Worm (Caenorhabditis elegans) whole organism, L1 larva: ENCODE data around the gene ZK662.2.
A peak's percentile ranks its signal among the peaks of the same experiment; 100 is the strongest.

ENCODE experiments used
- C34B4.2 ChIP-seq: sonication (generic microtip); optimal IDR thresholded peaks from 2 replicates; lab custom pipeline; 2017; ENCODE audit warnings: mild to moderate bottlenecking, missing genetic modification characterization, missing compliant biosample characterization
- F16B12.6 ChIP-seq: fragments of 150-350 bp; optimal IDR thresholded peaks from 2 replicates; lab custom pipeline; 2014; ENCODE audit warnings: missing biosample characterization, missing genetic modification characterization
- alr-1 ChIP-seq: fragments of 200-800 bp; sonication (Bioruptor generic); optimal IDR thresholded peaks from 2 replicates; lab custom pipeline; 2018; ENCODE audit warnings: borderline replicate concordance, mild to moderate bottlenecking, missing genetic modification characterization, missing compliant biosample characterization
- aly-2 ChIP-seq: fragments of 150-350 bp; optimal IDR thresholded peaks from 2 replicates; lab custom pipeline; 2014; ENCODE audit warnings: missing biosample characterization, missing genetic modification characterization
- ama-1 ChIP-seq: fragments of 150-350 bp; optimal IDR thresholded peaks from 2 replicates; lab custom pipeline; 2014
- blmp-1 ChIP-seq: fragments of 150-350 bp; optimal IDR thresholded peaks from 2 replicates; lab custom pipeline; 2014; ENCODE audit warnings: missing biosample characterization, missing genetic modification characterization
- ceh-63 ChIP-seq: fragments of 200-800 bp; sonication (Bioruptor generic); optimal IDR thresholded peaks from 2 replicates; lab custom pipeline; 2018; ENCODE audit warnings: mild to moderate bottlenecking, missing genetic modification characterization, missing compliant biosample characterization
- ceh-88 ChIP-seq: fragments of 200-800 bp; sonication (Bioruptor generic); IDR thresholded peaks from 2 replicates; pipeline ENCODE4 v1.3.6; 2022; ENCODE audit warnings: missing genetic modification characterization, missing compliant biosample characterization
- ces-1 ChIP-seq: fragments of 150-350 bp; optimal IDR thresholded peaks from 2 replicates; lab custom pipeline; 2014; ENCODE audit warnings: missing biosample characterization, missing genetic modification reagents, missing genetic modification characterization
- dpl-1 ChIP-seq, 3 experiments: fragments of 150-350 bp in 2 of 3; sonication (generic microtip) in 1 of 3; optimal IDR thresholded peaks; 2 replicates each; lab custom pipeline; 2014 to 2017; ENCODE audit warnings: missing biosample characterization in 3 of 3, missing genetic modification characterization in 3 of 3, missing genetic modification reagents in 3 of 3
- dsc-1 ChIP-seq: sonication (generic microtip); optimal IDR thresholded peaks from 2 replicates; lab custom pipeline; 2016; ENCODE audit warnings: mild to moderate bottlenecking, missing genetic modification characterization, missing compliant biosample characterization
- efl-1 ChIP-seq, 4 experiments: fragments of 150-350 bp; optimal IDR thresholded peaks in 3 of 4; peaks in 1 of 4; 1 replicate in 1 of 4; 2 replicates in 3 of 4; lab custom pipeline; 2014; ENCODE audit warnings: missing biosample characterization in 2 of 4, missing genetic modification characterization in 2 of 4, missing genetic modification reagents in 2 of 4
- elt-2 ChIP-seq: sonication (generic microtip); optimal IDR thresholded peaks from 2 replicates; lab custom pipeline; 2016; ENCODE audit warnings: missing genetic modification characterization, mild to moderate bottlenecking, inconsistent platforms, missing compliant biosample characterization, missing genetic modification reagents
- elt-3 ChIP-seq, 6 experiments: fragments of 150-350 bp in 1 of 6; sonication (generic microtip); optimal IDR thresholded peaks; 2 replicates each; lab custom pipeline; 2017 to 2018; ENCODE audit warnings: missing biosample characterization in 6 of 6, missing genetic modification characterization in 6 of 6, inconsistent platforms in 1 of 6
- fkh-10 ChIP-seq: sonication (generic microtip); optimal IDR thresholded peaks from 2 replicates; lab custom pipeline; 2017; ENCODE audit warnings: missing biosample characterization, missing genetic modification reagents, missing genetic modification characterization
- fkh-4 ChIP-seq: sonication (generic microtip); optimal IDR thresholded peaks from 2 replicates; lab custom pipeline; 2016; ENCODE audit warnings: missing compliant biosample characterization, missing genetic modification characterization, borderline replicate concordance
- fkh-8 ChIP-seq: sonication (generic microtip); optimal IDR thresholded peaks from 2 replicates; lab custom pipeline; 2016; ENCODE audit warnings: mild to moderate bottlenecking, missing genetic modification characterization, missing compliant biosample characterization
- hlh-4 ChIP-seq: sonication (generic microtip); optimal IDR thresholded peaks from 2 replicates; lab custom pipeline; 2016; ENCODE audit warnings: mild to moderate bottlenecking, missing genetic modification characterization, missing compliant biosample characterization
- isw-1 ChIP-seq: fragments of 200-800 bp; sonication (Bioruptor generic); IDR thresholded peaks from 2 replicates; pipeline ENCODE4 v1.3.6; 2022; ENCODE audit warnings: missing genetic modification characterization, missing compliant biosample characterization
- lin-13 ChIP-seq: fragments of 150-350 bp; optimal IDR thresholded peaks from 2 replicates; lab custom pipeline; 2014; ENCODE audit warnings: missing biosample characterization, missing genetic modification reagents, missing genetic modification characterization
- lin-14 ChIP-seq: fragments of 200-800 bp; sonication (Bioruptor generic); optimal IDR thresholded peaks from 2 replicates; lab custom pipeline; 2018; ENCODE audit warnings: mild to moderate bottlenecking, missing genetic modification characterization, moderate library complexity, missing compliant biosample characterization
- lin-15B ChIP-seq: fragments of 150-350 bp; sonication (generic microtip); optimal IDR thresholded peaks from 3 replicates; lab custom pipeline; 2014; ENCODE audit warnings: missing biosample characterization, missing genetic modification characterization
- lin-35 ChIP-seq, 2 experiments: fragments of 150-350 bp; optimal IDR thresholded peaks; 2 replicates each; lab custom pipeline; 2014; ENCODE audit warnings: missing biosample characterization in 2 of 2, missing genetic modification characterization in 2 of 2, missing genetic modification reagents in 2 of 2
- lsy-2 ChIP-seq, 2 experiments: fragments of 150-350 bp; optimal IDR thresholded peaks; 2 replicates each; lab custom pipeline; 2014; ENCODE audit warnings: missing biosample characterization in 2 of 2, missing genetic modification characterization in 2 of 2
- mab-9 ChIP-seq: fragments of 200-800 bp; sonication (Bioruptor generic); IDR thresholded peaks from 2 replicates; pipeline ENCODE4 v1.3.6; 2022; ENCODE audit warnings: missing genetic modification reagents, missing genetic modification characterization, missing compliant biosample characterization
- mep-1 ChIP-seq: fragments of 150-350 bp; optimal IDR thresholded peaks from 2 replicates; lab custom pipeline; 2014; ENCODE audit warnings: missing biosample characterization, missing genetic modification characterization
- nhr-20 ChIP-seq: sonication (generic microtip); optimal IDR thresholded peaks from 2 replicates; lab custom pipeline; 2016; ENCODE audit warnings: mild to moderate bottlenecking, missing genetic modification characterization, missing compliant biosample characterization
- nhr-28 ChIP-seq: fragments of 150-350 bp; optimal IDR thresholded peaks from 2 replicates; lab custom pipeline; 2014; ENCODE audit warnings: missing biosample characterization, missing genetic modification characterization
- nhr-47 ChIP-seq: sonication (generic microtip); optimal IDR thresholded peaks from 2 replicates; lab custom pipeline; 2016; ENCODE audit warnings: mild to moderate bottlenecking, missing genetic modification characterization, moderate library complexity, missing compliant biosample characterization
- nhr-76 ChIP-seq: sonication (generic microtip); optimal IDR thresholded peaks from 2 replicates; lab custom pipeline; 2017; ENCODE audit warnings: missing biosample characterization, missing genetic modification characterization
- nhr-77 ChIP-seq: fragments of 150-350 bp; optimal IDR thresholded peaks from 2 replicates; lab custom pipeline; 2014; ENCODE audit warnings: missing biosample characterization, missing genetic modification characterization
- nhr-84 ChIP-seq: sonication (generic microtip); optimal IDR thresholded peaks from 2 replicates; lab custom pipeline; 2017; ENCODE audit warnings: missing biosample characterization, missing genetic modification characterization
- nhr-85 ChIP-seq: sonication (generic microtip); peaks from one replicate; lab custom pipeline; 2016; ENCODE audit warnings: missing genetic modification characterization, inconsistent platforms, missing compliant biosample characterization
- pqm-1 ChIP-seq: sonication (generic microtip); optimal IDR thresholded peaks from 3 replicates; lab custom pipeline; 2017; ENCODE audit warnings: missing biosample characterization, missing genetic modification characterization
- rnt-1 ChIP-seq: sonication (generic microtip); optimal IDR thresholded peaks from 2 replicates; lab custom pipeline; 2016; ENCODE audit warnings: mild to moderate bottlenecking, missing genetic modification characterization, moderate library complexity, missing compliant biosample characterization
- snu-23 ChIP-seq: sonication (generic microtip); optimal IDR thresholded peaks from 2 replicates; lab custom pipeline; 2016; ENCODE audit warnings: missing genetic modification characterization, missing compliant biosample characterization
- sox-4 ChIP-seq: sonication (generic microtip); optimal IDR thresholded peaks from 2 replicates; lab custom pipeline; 2016; ENCODE audit warnings: missing genetic modification characterization, missing compliant biosample characterization
- sptf-1 ChIP-seq: fragments of 150-350 bp; optimal IDR thresholded peaks from 2 replicates; lab custom pipeline; 2014; ENCODE audit warnings: missing biosample characterization, missing genetic modification characterization
- sup-37 ChIP-seq: fragments of 200-800 bp; sonication (Bioruptor generic); optimal IDR thresholded peaks from 2 replicates; lab custom pipeline; 2018; ENCODE audit warnings: mild to moderate bottlenecking, missing genetic modification characterization, missing compliant biosample characterization
- swsn-7 ChIP-seq: sonication (generic microtip); optimal IDR thresholded peaks from 2 replicates; lab custom pipeline; 2016; ENCODE audit warnings: missing genetic modification characterization, missing compliant biosample characterization
- tbx-2 ChIP-seq: sonication (generic microtip); optimal IDR thresholded peaks from 2 replicates; lab custom pipeline; 2016; ENCODE audit warnings: missing genetic modification characterization, missing compliant biosample characterization
- unc-130 ChIP-seq: fragments of 150-350 bp; optimal IDR thresholded peaks from 2 replicates; lab custom pipeline; 2017; ENCODE audit warnings: missing biosample characterization, missing genetic modification characterization, inconsistent platforms
- unc-30 ChIP-seq: sonication (generic microtip); optimal IDR thresholded peaks from 2 replicates; lab custom pipeline; 2017; ENCODE audit warnings: missing biosample characterization, missing genetic modification characterization
- unc-98 ChIP-seq: fragments of 200-800 bp; sonication (Bioruptor generic); IDR thresholded peaks from 2 replicates; pipeline ENCODE4 v1.3.6; 2022; ENCODE audit warnings: missing genetic modification characterization, missing compliant biosample characterization
- zag-1 ChIP-seq: fragments of 150-350 bp; optimal IDR thresholded peaks from 2 replicates; lab custom pipeline; 2014; ENCODE audit warnings: missing biosample characterization, missing genetic modification characterization
- zip-4 ChIP-seq: fragments of 200-800 bp; sonication (Bioruptor generic); optimal IDR thresholded peaks from 2 replicates; lab custom pipeline; 2018; ENCODE audit warnings: mild to moderate bottlenecking, missing genetic modification characterization, moderate library complexity, missing compliant biosample characterization

Gene ZK662.2

ce11 chrX:15736419-15736818 lies 39.9 kb downstream of the ZK662.2 start (continued):
- TF ChIP-seq nhr-28 (tag; lab: Kevin White, UChicago): no peak
- peak in 1 of 2 experiments; percentile 82 for TF ChIP-seq lin-35 (GFP tag; optimal IDR thresholded peaks at IDR 0.05; lab: Kevin White, UChicago)
- TF ChIP-seq sptf-1 (tag; lab: Kevin White, UChicago): no peak
- TF ChIP-seq nhr-85 (tag; lab: Kevin White, UChicago): peak; percentile 87
- no peak for TF ChIP-seq blmp-1 (tag; lab: Kevin White, UChicago)
- peak in 1 of 3 experiments; percentile 10 for TF ChIP-seq dpl-1 (GFP tag; optimal IDR thresholded peaks at IDR 0.05; lab: Kevin White, UChicago)
- peak; percentile 53; the same call in 1 of the 2 replicates for TF ChIP-seq mab-9 (GFP tag; lab: Robert Waterston, UW)
- TF ChIP-seq nhr-76 (tag; lab: Kevin White, UChicago): no peak
- no peak for TF ChIP-seq pqm-1 (tag; lab: Kevin White, UChicago)
- no peak for TF ChIP-seq ces-1 (GFP tag; lab: Kevin White, UChicago)
- TF ChIP-seq swsn-7 (tag; lab: Kevin White, UChicago): peak; percentile 44
- TF ChIP-seq dsc-1 (tag; lab: Kevin White, UChicago): peak; percentile 74
- peak; percentile 34 to 50 for TF ChIP-seq efl-1 (optimal IDR thresholded peaks at IDR 0.05; lab: Kevin White, UChicago)
- peak in 1 of 2 experiments; percentile 90 for TF ChIP-seq efl-1 (GFP tag; optimal IDR thresholded peaks at IDR 0.05 in 1 of 2; lab: Kevin White, UChicago)
- no peak for TF ChIP-seq unc-98 (GFP tag; lab: Robert Waterston, UW)
- TF ChIP-seq fkh-8: peak; percentile 42
- TF ChIP-seq nhr-20 (tag; lab: Kevin White, UChicago): peak; percentile 74
- no peak for TF ChIP-seq ceh-63 (GFP tag; lab: Kevin White, UChicago)
- no peak for TF ChIP-seq C34B4.2 (tag; lab: Kevin White, UChicago)
- TF ChIP-seq elt-3 (tag; optimal IDR thresholded peaks at IDR 0.05; lab: Kevin White, UChicago): peak in 3 of 6 experiments; percentile 44 to 75 (median 51)
- peak; percentile 20 for TF ChIP-seq lin-13 (GFP tag; lab: Kevin White, UChicago)
- peak; percentile 16 for TF ChIP-seq elt-2
- TF ChIP-seq nhr-77 (tag; lab: Kevin White, UChicago): peak; percentile 69
- TF ChIP-seq zip-4 (GFP tag; lab: Kevin White, UChicago): peak; percentile 42
- peak; percentile 77 for TF ChIP-seq fkh-10 (GFP tag; lab: Kevin White, UChicago)
- no peak for TF ChIP-seq fkh-4
- TF ChIP-seq sox-4 (tag; lab: Kevin White, UChicago): no peak
- no peak for TF ChIP-seq alr-1 (tag; lab: Kevin White, UChicago)
- peak; percentile 32 for TF ChIP-seq unc-130
- peak; percentile 88 for TF ChIP-seq snu-23
- no peak for TF ChIP-seq lin-14 (GFP tag; lab: Kevin White, UChicago)
- no peak for TF ChIP-seq aly-2 (tag; lab: Kevin White, UChicago)
- peak; percentile 50 for TF ChIP-seq tbx-2 (tag; lab: Kevin White, UChicago)
- TF ChIP-seq nhr-84 (tag; lab: Kevin White, UChicago): no peak
- TF ChIP-seq unc-30 (tag; lab: Kevin White, UChicago): no peak
- TF ChIP-seq rnt-1 (tag; lab: Kevin White, UChicago): peak; percentile 56
- TF ChIP-seq lsy-2 (tag; optimal IDR thresholded peaks at IDR 0.05; lab: Kevin White, UChicago): peak; percentile 67 to 70
- TF ChIP-seq ama-1 (lab: Kevin White, UChicago): no peak
- peak; percentile 86 for TF ChIP-seq nhr-47
- TF ChIP-seq sup-37: no peak
- TF ChIP-seq zag-1: no peak
- peak; percentile 52 for TF ChIP-seq lin-15B (tag; lab: Kevin White, UChicago)
- TF ChIP-seq isw-1: 0 out of 2 replicates have a peak, but pooled peaks have one; percentile 2
- TF ChIP-seq ceh-88 (GFP tag; lab: Robert Waterston, UW): no peak

ce11 chrX:15740526-15740925 lies 44.0 kb downstream of the ZK662.2 start, which contains the start of gene srg-64:
Gene srg-64 (minus strand): TSS chrX:15740626.
- TF ChIP-seq tbx-2 (tag; lab: Kevin White, UChicago) (no peak), nhr-76 (tag; lab: Kevin White, UChicago) (no peak), F16B12.6 (tag; lab: Kevin White, UChicago) (no peak), zip-4 (GFP tag; lab: Kevin White, UChicago) (no peak), mep-1 (tag; lab: Kevin White, UChicago) (no peak), hlh-4 (tag; lab: Kevin White, UChicago) (no peak), fkh-8 (no peak)
